Worm (Caenorhabditis elegans): ENCODE measurements around the gene F59E12.17.

Gene F59E12.17

DNA sequence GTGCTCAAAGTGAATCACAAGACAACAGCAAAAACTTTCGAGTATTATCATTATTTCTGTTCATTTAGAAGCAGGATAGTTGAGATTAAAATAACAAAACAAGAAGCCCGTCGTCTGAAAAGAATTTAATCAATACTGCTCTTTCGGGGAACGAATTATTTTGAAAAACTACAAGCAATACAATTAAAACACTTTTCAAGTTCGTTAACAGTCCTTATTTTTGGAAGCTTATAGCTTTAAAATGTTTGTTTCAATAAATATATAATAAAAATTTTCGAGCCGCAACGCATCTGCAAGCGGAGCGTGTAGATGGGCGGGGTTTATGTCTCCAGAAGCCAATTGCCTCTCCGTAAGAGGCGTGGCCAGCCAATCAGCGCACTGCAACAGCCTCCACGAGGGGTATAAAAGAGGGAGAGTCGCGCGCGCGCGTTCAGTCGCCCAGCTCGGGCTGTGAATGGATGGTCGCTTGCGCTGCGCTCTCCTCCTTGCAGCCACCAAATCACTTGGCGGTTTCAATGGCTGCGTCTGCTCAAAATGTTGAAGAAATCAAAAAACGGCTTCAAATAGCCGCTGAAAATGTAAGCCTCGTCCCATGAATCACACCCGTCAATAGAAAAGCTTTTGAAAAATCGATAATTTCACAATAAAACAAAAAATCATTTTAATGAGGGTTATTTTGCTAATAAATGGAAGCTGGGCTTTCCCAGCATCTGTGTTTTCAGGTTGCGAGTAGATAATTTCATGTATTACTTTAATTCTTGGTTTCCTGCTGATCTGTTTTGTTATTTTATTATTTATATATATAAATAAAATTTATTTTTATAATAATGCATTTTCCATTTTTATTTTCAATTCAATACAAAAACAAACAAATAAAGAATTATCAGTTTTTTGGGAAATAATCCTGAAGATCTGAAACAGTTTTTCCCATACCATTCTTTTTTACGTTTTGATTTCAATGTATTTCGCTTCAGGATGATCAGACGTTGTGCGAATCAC, 11.8 kb upstream of the F59E12.17 start, which contains the start of the genes ift-43 and mdt-26:
Gene ift-43 (minus strand): TSS at position 51 of the 999 bp plus-strand sequence.
Gene mdt-26 (plus strand): TSS at position 446 of the 999 bp plus-strand sequence.
- TF ChIP-seq ztf-11 (tag; optimal IDR thresholded peaks at IDR 0.05) (no peak), nhr-237 (tag; optimal IDR thresholded peaks at IDR 0.05) (peak; percentile 54), nhr-21 (tag; optimal IDR thresholded peaks at IDR 0.05) (peak; percentile 78), crh-2 (tag; optimal IDR thresholded peaks at IDR 0.05) (peak; percentile 80), lin-11 (tag; optimal IDR thresholded peaks at IDR 0.05) (peak; percentile 89), F13H6.1 (tag; optimal IDR thresholded peaks at IDR 0.05) (peak; percentile 85), egl-27 (tag; optimal IDR thresholded peaks at IDR 0.05) (peak; percentile 81), elt-3 (tag; optimal IDR thresholded peaks at IDR 0.05) (no peak), nhr-25 (tag; optimal IDR thresholded peaks at IDR 0.05) (peak; percentile 51), ceh-82 (tag; optimal IDR thresholded peaks at IDR 0.05) (peak; percentile 9), ama-1 (optimal IDR thresholded peaks at IDR 0.05) (peak; percentile 100), sma-3 (GFP tag; optimal IDR thresholded peaks at IDR 0.05) (peak; percentile 81), zag-1 (tag; optimal IDR thresholded peaks at IDR 0.05) (peak; percentile 61), lin-39 (tag; optimal IDR thresholded peaks at IDR 0.05) (no peak), skn-1 (tag; optimal IDR thresholded peaks at IDR 0.05) (no peak), unc-39 (tag; optimal IDR thresholded peaks at IDR 0.05) (peak; percentile 8), aly-2 (tag; optimal IDR thresholded peaks at IDR 0.05) (no peak), alr-1 (tag; optimal IDR thresholded peaks at IDR 0.05) (no peak), sma-9 (GFP tag; optimal IDR thresholded peaks at IDR 0.05) (peak; percentile 75), sma-9 (tag; optimal IDR thresholded peaks at IDR 0.05) (no peak), nhr-12 (tag; optimal IDR thresholded peaks at IDR 0.05) (no peak), ZK546.5 (tag; optimal IDR thresholded peaks at IDR 0.05) (peak; percentile 3), mdl-1 (tag; optimal IDR thresholded peaks at IDR 0.05) (peak; percentile 57 to 73), Y55F3AM.14 (GFP tag; optimal IDR thresholded peaks at IDR 0.05) (peak; percentile 6), lsy-2 (tag; optimal IDR thresholded peaks at IDR 0.05) (peak; percentile 78 to 88), fos-1 (tag; optimal IDR thresholded peaks at IDR 0.05) (peak; percentile 53), blmp-1 (tag; optimal IDR thresholded peaks at IDR 0.05; ENCODE audit: insufficient read depth) (peak; percentile 20), nhr-77 (tag; optimal IDR thresholded peaks at IDR 0.05) (no peak), nhr-11 (tag; optimal IDR thresholded peaks at IDR 0.05) (no peak), lin-13 (GFP tag; optimal IDR thresholded peaks at IDR 0.05) (peak; percentile 81), elt-1 (tag; optimal IDR thresholded peaks at IDR 0.05) (no peak), dmd-4 (tag; optimal IDR thresholded peaks at IDR 0.05) (no peak), snpc-4 (tag; optimal IDR thresholded peaks at IDR 0.05) (no peak), C34F6.9 (tag; optimal IDR thresholded peaks at IDR 0.05) (peak; percentile 50), R02D3.7 (tag; optimal IDR thresholded peaks at IDR 0.05) (no peak), nhr-129 (tag; optimal IDR thresholded peaks at IDR 0.05) (peak; percentile 62), ztf-4 (tag; optimal IDR thresholded peaks at IDR 0.05) (peak; percentile 73), nhr-10 (tag; optimal IDR thresholded peaks at IDR 0.05) (peak; percentile 72), sem-4 (tag; optimal IDR thresholded peaks at IDR 0.05) (peak; percentile 67), peb-1 (tag; optimal IDR thresholded peaks at IDR 0.05) (no peak), mab-5 (tag; optimal IDR thresholded peaks at IDR 0.05) (peak; percentile 34), ztf-1 (GFP tag; conservative IDR thresholded peaks at IDR 0.05) (no peak), nhr-23 (tag; optimal IDR thresholded peaks at IDR 0.05) (no peak), nhr-6 (tag; optimal IDR thresholded peaks at IDR 0.05) (peak; percentile 68), unc-55 (GFP tag; optimal IDR thresholded peaks at IDR 0.05) (peak; percentile 78), mbf-1 (tag; optimal IDR thresholded peaks at IDR 0.05) (no peak), gmeb-1 (tag; optimal IDR thresholded peaks at IDR 0.05) (peak; percentile 57), unc-62 (GFP tag; optimal IDR thresholded peaks at IDR 0.05) (no peak), ceh-16 (tag; optimal IDR thresholded peaks at IDR 0.05) (peak; percentile 81)

All from whole organism, L2 larva.